Worm (Caenorhabditis elegans) whole organism, L2 larva: ENCODE results near the gene F46H6.5.
A peak's percentile ranks its signal among the peaks of the same experiment; 100 is the strongest.

Experiments
- ZK546.5 ChIP-seq: sonication (generic microtip); optimal IDR thresholded peaks from 2 replicates; lab custom pipeline; 2017; ENCODE audit warnings: missing biosample characterization, missing genetic modification characterization
- aly-2 ChIP-seq: fragments of 150-350 bp; optimal IDR thresholded peaks from 2 replicates; lab custom pipeline; 2014; ENCODE audit warnings: missing biosample characterization, missing genetic modification characterization
- fos-1 ChIP-seq: fragments of 150-350 bp; optimal IDR thresholded peaks from 2 replicates; lab custom pipeline; 2014; ENCODE audit warnings: missing biosample characterization, missing genetic modification characterization
- mdl-1 ChIP-seq, 2 experiments: fragments of 150-350 bp in 1 of 2; sonication (generic microtip) in 1 of 2; optimal IDR thresholded peaks; 2 replicates each; lab custom pipeline; 2017; ENCODE audit warnings: missing biosample characterization in 2 of 2, missing genetic modification characterization in 2 of 2
- nhr-12 ChIP-seq: fragments of 150-350 bp; optimal IDR thresholded peaks from 2 replicates; lab custom pipeline; 2014; ENCODE audit warnings: missing biosample characterization, missing genetic modification characterization
- unc-39 ChIP-seq: fragments of 150-350 bp; optimal IDR thresholded peaks from 2 replicates; lab custom pipeline; 2014; ENCODE audit warnings: missing biosample characterization, missing genetic modification characterization

DNA sequence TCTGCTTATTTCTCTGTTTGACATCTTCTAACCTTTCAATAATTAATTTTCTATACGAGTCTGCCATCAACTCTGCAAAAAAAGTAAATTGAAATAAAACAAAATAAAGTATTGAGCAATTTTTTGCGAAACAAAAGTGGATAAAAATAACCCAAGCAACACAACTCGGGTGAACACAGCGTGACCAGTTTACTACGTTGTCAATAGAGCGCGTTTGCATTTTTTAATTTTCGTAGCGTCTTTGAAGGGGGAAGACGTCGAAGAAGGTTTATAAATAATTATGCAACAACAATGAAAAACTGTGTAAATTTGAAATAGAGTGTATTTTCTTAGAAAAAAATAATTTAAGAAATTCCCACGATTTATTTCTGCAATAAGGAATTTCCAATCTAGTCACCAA, 29.6 kb downstream of the F46H6.5 start, which contains the start of gene atg-16.1:
- no peak for TF ChIP-seq aly-2 (tag; lab: Kevin White, UChicago)
- no peak for TF ChIP-seq mdl-1 (tag; optimal IDR thresholded peaks at IDR 0.05; lab: Kevin White, UChicago)
- TF ChIP-seq fos-1 (tag; lab: Kevin White, UChicago), result peak; percentile 40
- no peak for TF ChIP-seq unc-39 (tag; lab: Kevin White, UChicago)
- no peak for TF ChIP-seq ZK546.5 (tag; lab: Kevin White, UChicago)
- TF ChIP-seq nhr-12 (tag; lab: Kevin White, UChicago), result no peak
